Fruit fly (Drosophila melanogaster) S2 (cell line): Measurements from ENCODE around the gene sbr.

Source experiments
- CG8478 ChIP-seq: fragments of >200 bp; optimal IDR thresholded peaks from 2 replicates; lab custom pipeline; 2018
- CTCF ChIP-seq, 2 experiments: fragments of >200 bp; optimal IDR thresholded peaks; 2 replicates each; lab custom pipeline; 2018

dm6 chrX:10869045-10869444 lies 22.2 kb upstream of the sbr start, which contains the start of gene CG2157:
- TF ChIP-seq CG8478 (lab: Kevin White, UChicago) = no peak
- TF ChIP-seq CTCF (optimal IDR thresholded peaks at IDR 0.05; lab: Kevin White, UChicago) = no peak
